Fruit fly (Drosophila melanogaster): ENCODE data around the gene Ype.

dm6 chrX:13374979-13375378, 12.2 kb downstream of the Ype start:
- TF ChIP-seq CG33017 (tag; optimal IDR thresholded peaks at IDR 0.05) (no peak), toe (GFP tag; optimal IDR thresholded peaks at IDR 0.05) (no peak), ovo (GFP tag; optimal IDR thresholded peaks at IDR 0.05) (no peak), CG14711 (tag; optimal IDR thresholded peaks at IDR 0.05) (no peak), Mnt (GFP tag; optimal IDR thresholded peaks at IDR 0.05) (no peak), CG11617 (GFP tag; optimal IDR thresholded peaks at IDR 0.05) (no peak), CG1620 (GFP tag; optimal IDR thresholded peaks at IDR 0.05) (no peak), tj (GFP tag; optimal IDR thresholded peaks at IDR 0.05) (no peak)
